Fruit fly (Drosophila melanogaster) whole organism: Measurements from ENCODE around the gene CG13083.

Experiments
- CG8478 ChIP-seq: fragments of >200 bp; optimal IDR thresholded peaks from 2 replicates; lab custom pipeline; 2018; ENCODE audit warnings: inconsistent platforms
- Dll ChIP-seq: fragments of >200 bp; optimal IDR thresholded peaks from 2 replicates; lab custom pipeline; 2017
- pan ChIP-seq: fragments of >200 bp; optimal IDR thresholded peaks from 2 replicates; lab custom pipeline; 2017
- psq ChIP-seq: fragments of >200 bp; optimal IDR thresholded peaks from 2 replicates; lab custom pipeline; 2017

dm6 chr2L:19452535-19453317, 34.6 kb upstream of the CG13083 start:
- TF ChIP-seq Dll (lab: Kevin White, UChicago) (no peak), psq (lab: Kevin White, UChicago) (no peak), CG8478 (lab: Kevin White, UChicago) (no peak), pan (lab: Kevin White, UChicago) (no peak)
